Worm (Caenorhabditis elegans): ENCODE measurements around the gene grl-19.

grl-19 gene

ce11 chrIV:296849-297248, 44.5 kb upstream of the grl-19 start (continued):
- TF ChIP-seq fkh-2 (tag; optimal IDR thresholded peaks at IDR 0.05) (no peak), zag-1 (tag; optimal IDR thresholded peaks at IDR 0.05) (no peak), nhr-11 (tag; optimal IDR thresholded peaks at IDR 0.05) (no peak), nhr-23 (tag; optimal IDR thresholded peaks at IDR 0.05) (no peak), lin-39 (tag; optimal IDR thresholded peaks at IDR 0.05) (no peak), aly-2 (tag; optimal IDR thresholded peaks at IDR 0.05) (no peak), hmg-11 (tag; optimal IDR thresholded peaks at IDR 0.05) (no peak), skn-1 (tag; optimal IDR thresholded peaks at IDR 0.05) (peak; percentile 47), ceh-28 (tag; optimal IDR thresholded peaks at IDR 0.05) (no peak)

- TF ChIP-seq ZK546.5 (tag; optimal IDR thresholded peaks at IDR 0.05) (no peak), egl-5 (tag; optimal IDR thresholded peaks at IDR 0.05) (no peak), ceh-16 (tag; optimal IDR thresholded peaks at IDR 0.05) (no peak), ceh-28 (tag; optimal IDR thresholded peaks at IDR 0.05) (no peak), fkh-10 (GFP tag; optimal IDR thresholded peaks at IDR 0.05) (no peak), pqm-1 (tag; optimal IDR thresholded peaks at IDR 0.05) (peak; percentile 79), elt-2 (tag; optimal IDR thresholded peaks at IDR 0.05) (peak; percentile 96), ceh-82 (tag; optimal IDR thresholded peaks at IDR 0.05) (no peak), R02D3.7 (tag; optimal IDR thresholded peaks at IDR 0.05) (no peak), nhr-25 (tag; optimal IDR thresholded peaks at IDR 0.05) (no peak), nhr-12 (tag; optimal IDR thresholded peaks at IDR 0.05) (no peak), snpc-4 (tag; optimal IDR thresholded peaks at IDR 0.05) (no peak), zag-1 (tag; optimal IDR thresholded peaks at IDR 0.05) (no peak), jun-1 (tag; optimal IDR thresholded peaks at IDR 0.05) (peak; percentile 70), skn-1 (tag; optimal IDR thresholded peaks at IDR 0.05) (peak; percentile 40), ama-1 (optimal IDR thresholded peaks at IDR 0.05) (no peak), pha-4 (tag; optimal IDR thresholded peaks at IDR 0.05) (peak; percentile 59), unc-39 (tag; optimal IDR thresholded peaks at IDR 0.05) (no peak), nhr-67 (tag; optimal IDR thresholded peaks at IDR 0.05) (no peak), hmg-11 (tag; optimal IDR thresholded peaks at IDR 0.05) (no peak), sea-2 (GFP tag; optimal IDR thresholded peaks at IDR 0.05) (no peak), nhr-76 (tag; optimal IDR thresholded peaks at IDR 0.05) (no peak), nfya-1 (tag; optimal IDR thresholded peaks at IDR 0.05; ENCODE audit: insufficient read depth) (no peak), fkh-2 (tag; optimal IDR thresholded peaks at IDR 0.05) (no peak), nhr-11 (tag; optimal IDR thresholded peaks at IDR 0.05) (no peak), ztf-4 (tag; optimal IDR thresholded peaks at IDR 0.05) (no peak), mml-1 (tag; optimal IDR thresholded peaks at IDR 0.05) (no peak), unc-62 (GFP tag; optimal IDR thresholded peaks at IDR 0.05) (no peak), mdl-1 (tag; optimal IDR thresholded peaks at IDR 0.05) (no peak), elt-3 (tag; optimal IDR thresholded peaks at IDR 0.05) (no peak)
Observed at ce11 chrIV:295734-296201, 43.4 kb upstream of the grl-19 start.

- TF ChIP-seq ceh-28 (tag; optimal IDR thresholded peaks at IDR 0.05): no peak
- no peak for TF ChIP-seq lin-39 (tag; optimal IDR thresholded peaks at IDR 0.05)
- no peak for TF ChIP-seq egl-27 (tag; optimal IDR thresholded peaks at IDR 0.05)
- no peak for TF ChIP-seq hmg-11 (tag; optimal IDR thresholded peaks at IDR 0.05)
- no peak for TF ChIP-seq nhr-67 (tag; optimal IDR thresholded peaks at IDR 0.05)
- no peak for TF ChIP-seq nhr-11 (tag; optimal IDR thresholded peaks at IDR 0.05)
- TF ChIP-seq nhr-23 (tag; optimal IDR thresholded peaks at IDR 0.05): no peak
- peak; percentile 38 for TF ChIP-seq jun-1 (tag; optimal IDR thresholded peaks at IDR 0.05)
- no peak for TF ChIP-seq ceh-82 (tag; optimal IDR thresholded peaks at IDR 0.05)
- no peak for TF ChIP-seq fkh-10 (GFP tag; optimal IDR thresholded peaks at IDR 0.05)
- TF ChIP-seq ama-1 (optimal IDR thresholded peaks at IDR 0.05): peak; percentile 27
- peak; percentile 15 for TF ChIP-seq pha-4 (tag; optimal IDR thresholded peaks at IDR 0.05)
- TF ChIP-seq elt-3 (tag; optimal IDR thresholded peaks at IDR 0.05): no peak
- TF ChIP-seq eor-1 (tag; optimal IDR thresholded peaks at IDR 0.05): no peak
- TF ChIP-seq elt-2 (tag; optimal IDR thresholded peaks at IDR 0.05): no peak
- no peak for TF ChIP-seq ZK546.5 (tag; optimal IDR thresholded peaks at IDR 0.05)
- no peak for TF ChIP-seq lin-15B (tag; optimal IDR thresholded peaks at IDR 0.05)
- TF ChIP-seq unc-62 (GFP tag; optimal IDR thresholded peaks at IDR 0.05): no peak
- no peak for TF ChIP-seq ztf-4 (tag; optimal IDR thresholded peaks at IDR 0.05)
- TF ChIP-seq mdl-1 (tag; optimal IDR thresholded peaks at IDR 0.05): no peak
- TF ChIP-seq zag-1 (tag; optimal IDR thresholded peaks at IDR 0.05): no peak
- TF ChIP-seq egl-5 (tag; optimal IDR thresholded peaks at IDR 0.05): no peak
- TF ChIP-seq aly-2 (tag; optimal IDR thresholded peaks at IDR 0.05): no peak
- peak; percentile 8 for TF ChIP-seq nhr-43 (tag; optimal IDR thresholded peaks at IDR 0.05; ENCODE audit: poor library complexity, severe bottlenecking)
- no peak for TF ChIP-seq ceh-16 (tag; optimal IDR thresholded peaks at IDR 0.05)
- TF ChIP-seq skn-1 (tag; optimal IDR thresholded peaks at IDR 0.05): no peak
- no peak for TF ChIP-seq mml-1 (tag; optimal IDR thresholded peaks at IDR 0.05)
- no peak for TF ChIP-seq R02D3.7 (tag; optimal IDR thresholded peaks at IDR 0.05)
- TF ChIP-seq unc-39 (tag; optimal IDR thresholded peaks at IDR 0.05): no peak
- no peak for TF ChIP-seq elt-1 (tag; optimal IDR thresholded peaks at IDR 0.05)
- TF ChIP-seq nhr-76 (tag; optimal IDR thresholded peaks at IDR 0.05): no peak
- TF ChIP-seq snpc-4 (tag; optimal IDR thresholded peaks at IDR 0.05): no peak
- TF ChIP-seq pqm-1 (tag; optimal IDR thresholded peaks at IDR 0.05): no peak
- no peak for TF ChIP-seq lsy-12 (tag; optimal IDR thresholded peaks at IDR 0.05)
- no peak for TF ChIP-seq tbx-2 (tag; optimal IDR thresholded peaks at IDR 0.05)
- TF ChIP-seq nhr-25 (tag; optimal IDR thresholded peaks at IDR 0.05): no peak
- TF ChIP-seq nfya-1 (tag; optimal IDR thresholded peaks at IDR 0.05; ENCODE audit: insufficient read depth): peak; percentile 13
- no peak for TF ChIP-seq fkh-2 (tag; optimal IDR thresholded peaks at IDR 0.05)
- no peak for TF ChIP-seq sea-2 (GFP tag; optimal IDR thresholded peaks at IDR 0.05)
- TF ChIP-seq ztf-11 (tag; optimal IDR thresholded peaks at IDR 0.05): no peak
- TF ChIP-seq daf-12 (tag; optimal IDR thresholded peaks at IDR 0.05): no peak
Observed at ce11 chrIV:294737-295136, 42.4 kb upstream of the grl-19 start.
